Worm (Caenorhabditis elegans) whole organism, late embryonic: ENCODE data around the gene acox-1.5.
A peak's percentile ranks its signal among the peaks of the same experiment; 100 is the strongest.

ENCODE experiments used
- K02D7.2 ChIP-seq: sonication (generic microtip); optimal IDR thresholded peaks from 2 replicates; lab custom pipeline; 2017; ENCODE audit warnings: mild to moderate bottlenecking, missing genetic modification characterization, missing compliant biosample characterization
- T23F11.4 ChIP-seq: fragments of 200-800 bp; sonication (Bioruptor generic); optimal IDR thresholded peaks from 2 replicates; lab custom pipeline; 2018; ENCODE audit warnings: mild to moderate bottlenecking, missing genetic modification characterization, missing compliant biosample characterization
- Y22D7AL.16 ChIP-seq: sonication (generic microtip); optimal IDR thresholded peaks from 2 replicates; lab custom pipeline; 2016; ENCODE audit warnings: missing genetic modification characterization, missing compliant biosample characterization
- ahr-1 ChIP-seq: sonication (generic microtip); optimal IDR thresholded peaks from 2 replicates; lab custom pipeline; 2016; ENCODE audit warnings: missing genetic modification characterization, missing compliant biosample characterization
- ceh-14 ChIP-seq: sonication (generic microtip); optimal IDR thresholded peaks from 2 replicates; lab custom pipeline; 2016; ENCODE audit warnings: missing genotype, missing genetic modification characterization, missing compliant biosample characterization
- ceh-18 ChIP-seq: sonication (generic microtip); optimal IDR thresholded peaks from 2 replicates; lab custom pipeline; 2016; ENCODE audit warnings: missing genetic modification characterization, missing compliant biosample characterization
- ceh-19 ChIP-seq: fragments of 200-800 bp; sonication (Bioruptor generic); optimal IDR thresholded peaks from 2 replicates; lab custom pipeline; 2018; ENCODE audit warnings: mild to moderate bottlenecking, missing genetic modification characterization, missing compliant biosample characterization
- ceh-22 ChIP-seq: sonication (generic microtip); optimal IDR thresholded peaks from 2 replicates; lab custom pipeline; 2017; ENCODE audit warnings: missing biosample characterization, missing genetic modification characterization
- ceh-24 ChIP-seq: sonication (generic microtip); optimal IDR thresholded peaks from 2 replicates; lab custom pipeline; 2016; ENCODE audit warnings: mild to moderate bottlenecking, missing genetic modification characterization, missing compliant biosample characterization
- ceh-34 ChIP-seq: sonication (generic microtip); optimal IDR thresholded peaks from 2 replicates; lab custom pipeline; 2016; ENCODE audit warnings: mild to moderate bottlenecking, missing genetic modification characterization, missing compliant biosample characterization
- ceh-48 ChIP-seq: sonication (generic microtip); optimal IDR thresholded peaks from 2 replicates; lab custom pipeline; 2016; ENCODE audit warnings: missing genetic modification characterization, inconsistent platforms, missing compliant biosample characterization
- ceh-9 ChIP-seq: sonication (generic microtip); optimal IDR thresholded peaks from 2 replicates; lab custom pipeline; 2016; ENCODE audit warnings: mild to moderate bottlenecking, missing genetic modification characterization, inconsistent platforms, missing compliant biosample characterization
- che-1 ChIP-seq: sonication (generic microtip); optimal IDR thresholded peaks from 2 replicates; lab custom pipeline; 2016; ENCODE audit warnings: mild to moderate bottlenecking, missing genetic modification characterization, missing compliant biosample characterization
- dmd-4 ChIP-seq: sonication (generic microtip); optimal IDR thresholded peaks from 2 replicates; lab custom pipeline; 2016; ENCODE audit warnings: borderline replicate concordance, missing genetic modification characterization, missing compliant biosample characterization
- elt-2 ChIP-seq: sonication (generic microtip); optimal IDR thresholded peaks from 2 replicates; lab custom pipeline; 2016; ENCODE audit warnings: missing genetic modification reagents, missing genetic modification characterization, missing compliant biosample characterization
- elt-4 ChIP-seq: sonication (generic microtip); optimal IDR thresholded peaks from 2 replicates; lab custom pipeline; 2016; ENCODE audit warnings: missing genetic modification characterization, missing compliant biosample characterization
- fkh-6 ChIP-seq: sonication (generic microtip); optimal IDR thresholded peaks from 2 replicates; lab custom pipeline; 2016; ENCODE audit warnings: missing genetic modification characterization, missing compliant biosample characterization
- gmeb-2 ChIP-seq: sonication (generic microtip); optimal IDR thresholded peaks from 2 replicates; lab custom pipeline; 2016; ENCODE audit warnings: missing genetic modification characterization, inconsistent platforms, missing compliant biosample characterization
- hlh-8 ChIP-seq: sonication (generic microtip); optimal IDR thresholded peaks from 2 replicates; lab custom pipeline; 2016; ENCODE audit warnings: missing genotype, missing genetic modification characterization, missing compliant biosample characterization
- nfya-1 ChIP-seq: sonication (generic microtip); optimal IDR thresholded peaks from 2 replicates; lab custom pipeline; 2017; ENCODE audit warnings: missing genetic modification characterization, mild to moderate bottlenecking, missing compliant biosample characterization, antibody characterized with exemption, moderate library complexity
- nhr-11 ChIP-seq: fragments of 150-350 bp; optimal IDR thresholded peaks from 2 replicates; lab custom pipeline; 2014; ENCODE audit warnings: missing biosample characterization, missing genetic modification characterization
- npax-4 ChIP-seq: sonication (generic microtip); optimal IDR thresholded peaks from 2 replicates; lab custom pipeline; 2016; ENCODE audit warnings: missing genetic modification characterization, missing compliant biosample characterization
- odd-2 ChIP-seq: sonication (generic microtip); optimal IDR thresholded peaks from 2 replicates; lab custom pipeline; 2017; ENCODE audit warnings: antibody characterized with exemption, mild to moderate bottlenecking, missing genetic modification characterization, missing compliant biosample characterization
- pag-3 ChIP-seq: sonication (generic microtip); optimal IDR thresholded peaks from 2 replicates; lab custom pipeline; 2016; ENCODE audit warnings: missing compliant biosample characterization, missing genetic modification characterization, borderline replicate concordance
- pax-1 ChIP-seq: fragments of 150-350 bp; optimal IDR thresholded peaks from 2 replicates; lab custom pipeline; 2014; ENCODE audit warnings: missing biosample characterization, missing genetic modification characterization
- sox-4 ChIP-seq: sonication (generic microtip); optimal IDR thresholded peaks from 2 replicates; lab custom pipeline; 2017; ENCODE audit warnings: mild to moderate bottlenecking, missing genetic modification characterization, inconsistent platforms, missing compliant biosample characterization
- tbx-7 ChIP-seq: sonication (generic microtip); optimal IDR thresholded peaks from 2 replicates; lab custom pipeline; 2016; ENCODE audit warnings: missing genotype, missing genetic modification characterization, missing compliant biosample characterization
- unc-3 ChIP-seq, 2 experiments: fragments of 200-800 bp in 1 of 2; sonication (Bioruptor generic) in 1 of 2; sonication (generic microtip) in 1 of 2; conservative IDR thresholded peaks in 1 of 2; optimal IDR thresholded peaks in 1 of 2; 2 replicates each; pipeline versions ENCODE4 v1.3.6 to Lab custom; 2016 to 2022; ENCODE audit warnings: missing compliant biosample characterization in 2 of 2, missing genetic modification characterization in 2 of 2, missing genetic modification reagents in 1 of 2
- unc-55 ChIP-seq: sonication (generic microtip); optimal IDR thresholded peaks from 2 replicates; lab custom pipeline; 2017; ENCODE audit warnings: missing biosample characterization, missing genetic modification reagents, missing genetic modification characterization
- unc-86 ChIP-seq: sonication (generic microtip); optimal IDR thresholded peaks from 2 replicates; lab custom pipeline; 2016; ENCODE audit warnings: missing genetic modification characterization, missing compliant biosample characterization
- ztf-16 ChIP-seq: sonication (generic microtip); optimal IDR thresholded peaks from 2 replicates; lab custom pipeline; 2017; ENCODE audit warnings: missing genetic modification characterization, missing compliant biosample characterization

Gene acox-1.5

DNA sequence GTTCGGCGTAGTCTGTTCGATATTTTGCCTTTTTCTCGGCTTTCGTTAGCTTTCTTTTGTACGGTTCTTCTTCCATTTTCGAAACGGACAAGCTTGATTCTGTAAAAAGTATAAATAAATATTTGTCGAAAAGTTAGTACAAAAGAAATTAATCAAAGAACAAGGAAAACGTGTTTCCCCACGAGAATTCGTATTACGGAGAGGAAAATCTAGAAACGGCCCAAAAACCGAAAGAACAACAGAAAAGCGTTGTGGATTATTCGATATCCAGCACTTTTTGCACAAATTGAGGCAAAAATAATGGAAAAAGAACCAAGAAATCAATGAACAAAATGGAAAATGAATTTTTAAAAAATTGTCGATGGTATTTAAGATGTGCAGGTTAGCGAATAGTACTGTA is 49.7 kb downstream of the acox-1.5 start, which contains the start of gene mut-7:
TSS of gene mut-7 (minus strand) at position 101 of the 400 bp plus-strand sequence.
- TF ChIP-seq tbx-7 (tag; lab: Kevin White, UChicago) = no peak
- TF ChIP-seq fkh-6 (tag; lab: Kevin White, UChicago) = no peak
- TF ChIP-seq hlh-8 = no peak
- no peak for TF ChIP-seq elt-4 (tag; lab: Kevin White, UChicago)
- TF ChIP-seq unc-3 (GFP tag; conservative IDR thresholded peaks at IDR 0.05; lab: Robert Waterston, UW) = no peak
- TF ChIP-seq unc-3 (tag; optimal IDR thresholded peaks at IDR 0.05; lab: Kevin White, UChicago) = no peak
- no peak for TF ChIP-seq elt-2 (tag; lab: Kevin White, UChicago)
- no peak for TF ChIP-seq che-1 (tag; lab: Kevin White, UChicago)
- no peak for TF ChIP-seq unc-86 (tag; lab: Kevin White, UChicago)
- TF ChIP-seq ceh-19 = no peak
- TF ChIP-seq ztf-16 = no peak
- no peak for TF ChIP-seq pax-1 (tag; lab: Kevin White, UChicago)
- TF ChIP-seq npax-4 (tag; lab: Kevin White, UChicago) = no peak
- no peak for TF ChIP-seq ceh-9 (tag; lab: Kevin White, UChicago)
- no peak for TF ChIP-seq ceh-22
- TF ChIP-seq ceh-14 (tag; lab: Kevin White, UChicago) = no peak
- TF ChIP-seq Y22D7AL.16 (tag; lab: Kevin White, UChicago) = no peak
- TF ChIP-seq nhr-11 (tag; lab: Kevin White, UChicago) = no peak

DNA sequence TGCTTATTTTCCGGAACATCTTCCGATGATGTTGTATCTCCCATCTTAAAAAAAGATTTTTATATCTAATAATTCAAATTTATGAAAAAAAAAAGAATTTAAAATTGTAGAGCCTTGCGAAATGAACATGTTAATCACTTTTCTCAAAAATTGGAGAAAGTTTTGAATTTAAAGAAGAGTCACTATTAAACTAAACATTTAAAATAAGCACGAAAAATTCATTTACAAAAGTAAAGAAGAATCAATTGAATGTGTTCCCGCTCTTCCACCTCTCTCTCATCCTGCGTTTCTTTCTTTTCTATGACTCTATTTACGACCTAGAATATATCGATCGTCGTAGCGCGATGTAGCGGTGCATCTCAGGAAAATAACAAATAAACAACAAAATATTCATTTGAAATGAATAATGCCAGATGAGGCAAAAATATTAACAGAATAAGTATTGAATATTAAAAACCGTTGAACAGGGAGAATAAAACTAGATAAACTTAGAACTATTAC is 53.3 kb downstream of the acox-1.5 start, which contains the start of gene ZK1098.3:
TSS of gene ZK1098.3 (minus strand) at position 51 of the 501 bp plus-strand sequence.
- TF ChIP-seq che-1 (tag; lab: Kevin White, UChicago) (no peak), sox-4 (tag; lab: Kevin White, UChicago) (no peak), ceh-24 (tag; lab: Kevin White, UChicago) (no peak), unc-55 (GFP tag; lab: Kevin White, UChicago) (peak; percentile 2), nhr-11 (tag; lab: Kevin White, UChicago) (no peak), K02D7.2 (tag; lab: Kevin White, UChicago) (no peak), nfya-1 (no peak), gmeb-2 (tag; lab: Kevin White, UChicago) (no peak), pag-3 (tag; lab: Kevin White, UChicago) (no peak), elt-4 (tag; lab: Kevin White, UChicago) (no peak), ceh-48 (tag; lab: Kevin White, UChicago) (peak; percentile 84), odd-2 (no peak), ceh-34 (tag; lab: Kevin White, UChicago) (no peak), ahr-1 (no peak), T23F11.4 (no peak), ceh-18 (tag; lab: Kevin White, UChicago) (no peak), dmd-4 (tag; lab: Kevin White, UChicago) (no peak), fkh-6 (tag; lab: Kevin White, UChicago) (no peak)
- TF ChIP-seq, all 69 proteins: peak for 2
